Worm (Caenorhabditis elegans) whole organism, young adult: ENCODE results near the gene C05E4.7.

Source experiments
- Y56A3A.18 ChIP-seq: fragments of 200-800 bp; sonication (Bioruptor generic); IDR thresholded peaks from 2 replicates; pipeline ENCODE4 v1.3.6; 2022; ENCODE audit warnings: missing genetic modification reagents, missing genetic modification characterization, missing compliant biosample characterization
- atf-7 ChIP-seq: sonication (generic microtip); optimal IDR thresholded peaks from 2 replicates; lab custom pipeline; 2017; ENCODE audit warnings: mild to moderate bottlenecking, missing genetic modification characterization, missing compliant biosample characterization

DNA sequence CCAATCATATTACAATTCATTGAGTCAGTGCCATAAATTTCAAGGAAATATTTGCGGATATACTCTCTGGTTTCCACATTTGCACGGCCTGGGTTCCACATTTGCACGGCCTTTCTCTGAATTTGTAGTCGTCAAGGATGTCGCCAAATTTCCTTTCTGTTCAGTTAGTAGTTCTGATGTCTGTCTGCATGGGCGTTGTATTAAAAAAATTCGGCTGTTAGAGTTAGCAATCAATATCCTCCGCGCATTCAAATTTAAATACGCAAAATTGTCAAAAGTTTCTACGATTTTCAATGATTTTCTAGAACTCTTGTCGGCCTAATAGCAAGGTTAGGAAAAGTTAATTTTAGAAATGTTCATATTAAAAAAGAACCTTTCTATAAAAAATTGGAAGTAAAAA is 46.0 kb upstream of the C05E4.7 start, which contains the start of gene srj-52:
- TF ChIP-seq Y56A3A.18 (GFP tag; lab: Robert Waterston, UW) (no peak), atf-7 (tag; lab: Kevin White, UChicago) (no peak)
